Worm (Caenorhabditis elegans): ENCODE measurements around the gene Y49E10.21.
A peak's percentile ranks its signal among the peaks of the same experiment; 100 is the strongest.

The Y49E10.21 gene

ce11 chrIII:12427527-12428263, 29.7 kb upstream of the Y49E10.21 start:
- TF ChIP-seq nhr-28 (tag; optimal IDR thresholded peaks at IDR 0.05) = no peak
- TF ChIP-seq ham-2 (GFP tag; optimal IDR thresholded peaks at IDR 0.05) = no peak
- no peak for TF ChIP-seq lsy-2 (tag; optimal IDR thresholded peaks at IDR 0.05)
- no peak for TF ChIP-seq bed-3 (GFP tag; optimal IDR thresholded peaks at IDR 0.05)
- no peak for TF ChIP-seq mep-1 (tag; optimal IDR thresholded peaks at IDR 0.05)
- no peak for TF ChIP-seq drap-1 (GFP tag; optimal IDR thresholded peaks at IDR 0.05)
- TF ChIP-seq nhr-2 (tag; optimal IDR thresholded peaks at IDR 0.05) = no peak
- no peak for TF ChIP-seq zip-8 (tag; optimal IDR thresholded peaks at IDR 0.05)
- TF ChIP-seq tbx-8 (GFP tag; optimal IDR thresholded peaks at IDR 0.05) = no peak
- TF ChIP-seq lin-32 (GFP tag; optimal IDR thresholded peaks at IDR 0.05) = no peak
- TF ChIP-seq mab-5 (tag; optimal IDR thresholded peaks at IDR 0.05) = no peak
- no peak for TF ChIP-seq blmp-1 (tag; optimal IDR thresholded peaks at IDR 0.05)

ce11 chrIII:12428264-12428627, 29.2 kb upstream of the Y49E10.21 start:
- no peak for TF ChIP-seq nhr-2 (tag; optimal IDR thresholded peaks at IDR 0.05)
- no peak for TF ChIP-seq drap-1 (GFP tag; optimal IDR thresholded peaks at IDR 0.05)
- TF ChIP-seq nhr-12 (tag; optimal IDR thresholded peaks at IDR 0.05) = no peak
- TF ChIP-seq unc-62 (GFP tag; optimal IDR thresholded peaks at IDR 0.05) = no peak
- TF ChIP-seq snpc-4 (tag; optimal IDR thresholded peaks at IDR 0.05) = no peak
- no peak for TF ChIP-seq ces-1 (GFP tag; optimal IDR thresholded peaks at IDR 0.05)
- no peak for TF ChIP-seq lsy-2 (tag; optimal IDR thresholded peaks at IDR 0.05)
- TF ChIP-seq ceh-39 (tag; optimal IDR thresholded peaks at IDR 0.05) = no peak
- TF ChIP-seq nhr-237 (tag; optimal IDR thresholded peaks at IDR 0.05) = no peak

- no peak for TF ChIP-seq unc-39 (tag; optimal IDR thresholded peaks at IDR 0.05)
- no peak for TF ChIP-seq hlh-1 (tag; optimal IDR thresholded peaks at IDR 0.05)
- no peak for TF ChIP-seq mab-5 (tag; optimal IDR thresholded peaks at IDR 0.05)
- TF ChIP-seq nhr-237 (tag; optimal IDR thresholded peaks at IDR 0.05) = no peak
These were observed 28.5 kb upstream of the Y49E10.21 start for ce11 chrIII:12428799-12429351.

ce11 chrIII:12429579-12430084, 27.8 kb upstream of the Y49E10.21 start, which contains the start of gene snr-6:
Gene snr-6, minus strand, starts transcription at chrIII:12429629.
- TF ChIP-seq sem-2 (GFP tag; optimal IDR thresholded peaks at IDR 0.05) (no peak), ceh-43 (GFP tag; optimal IDR thresholded peaks at IDR 0.05) (no peak), tbx-8 (GFP tag; optimal IDR thresholded peaks at IDR 0.05) (no peak), nhr-237 (tag; optimal IDR thresholded peaks at IDR 0.05) (peak; percentile 73), lin-32 (GFP tag; optimal IDR thresholded peaks at IDR 0.05) (no peak), drap-1 (GFP tag; optimal IDR thresholded peaks at IDR 0.05) (peak; percentile 7), nhr-28 (tag; optimal IDR thresholded peaks at IDR 0.05) (no peak), nhr-12 (tag; optimal IDR thresholded peaks at IDR 0.05) (no peak), elt-3 (tag; optimal IDR thresholded peaks at IDR 0.05) (no peak), bed-3 (GFP tag; optimal IDR thresholded peaks at IDR 0.05) (no peak), unc-62 (GFP tag; optimal IDR thresholded peaks at IDR 0.05) (peak; percentile 3), pha-4 (tag; optimal IDR thresholded peaks at IDR 0.05) (peak; percentile 60), nhr-2 (tag; optimal IDR thresholded peaks at IDR 0.05) (no peak), ceh-39 (tag; optimal IDR thresholded peaks at IDR 0.05) (peak; percentile 23), ceh-83 (GFP tag; optimal IDR thresholded peaks at IDR 0.05) (peak; percentile 23), lin-13 (tag; optimal IDR thresholded peaks at IDR 0.05) (peak; percentile 52), ham-2 (GFP tag; optimal IDR thresholded peaks at IDR 0.05) (no peak), elt-1 (tag; optimal IDR thresholded peaks at IDR 0.05; ENCODE audit: borderline replicate concordance, insufficient read depth) (no peak), blmp-1 (tag; optimal IDR thresholded peaks at IDR 0.05) (no peak), cnd-1 (tag; optimal IDR thresholded peaks at IDR 0.05) (no peak), flh-1 (GFP tag; optimal IDR thresholded peaks at IDR 0.05) (no peak), mls-2 (tag; optimal IDR thresholded peaks at IDR 0.05) (no peak), nhr-76 (tag; optimal IDR thresholded peaks at IDR 0.05) (no peak), unc-120 (tag; optimal IDR thresholded peaks at IDR 0.05; ENCODE audit: poor library complexity, severe bottlenecking) (peak; percentile 2), snpc-4 (tag; optimal IDR thresholded peaks at IDR 0.05) (no peak), ces-1 (GFP tag; optimal IDR thresholded peaks at IDR 0.05) (peak; percentile 61), hlh-1 (tag; optimal IDR thresholded peaks at IDR 0.05) (peak; percentile 50), M03D4.4 (tag; optimal IDR thresholded peaks at IDR 0.05) (peak; percentile 9), mep-1 (tag; optimal IDR thresholded peaks at IDR 0.05) (peak; percentile 86), mab-5 (tag; optimal IDR thresholded peaks at IDR 0.05) (no peak), ztf-11 (tag; optimal IDR thresholded peaks at IDR 0.05) (no peak), zip-8 (tag; optimal IDR thresholded peaks at IDR 0.05) (no peak), unc-39 (tag; optimal IDR thresholded peaks at IDR 0.05) (no peak), sptf-1 (tag; optimal IDR thresholded peaks at IDR 0.05) (peak; percentile 12), lsy-2 (tag; optimal IDR thresholded peaks at IDR 0.05) (peak; percentile 98)
